Worm (Caenorhabditis elegans) whole organism, early embryonic: ENCODE data around the gene C06A12.19.

ENCODE experiments used
- B0310.2 ChIP-seq: sonication (generic microtip); optimal IDR thresholded peaks from 2 replicates; lab custom pipeline; 2016; ENCODE audit warnings: mild to moderate bottlenecking, missing genetic modification characterization, missing compliant biosample characterization
- F13C5.2 ChIP-seq: sonication (generic microtip); optimal IDR thresholded peaks from 2 replicates; lab custom pipeline; 2017; ENCODE audit warnings: mild to moderate bottlenecking, missing genetic modification characterization, inconsistent platforms, missing compliant biosample characterization
- aly-1 ChIP-seq: sonication (generic microtip); optimal IDR thresholded peaks from 2 replicates; lab custom pipeline; 2016; ENCODE audit warnings: missing genetic modification characterization, missing compliant biosample characterization
- ama-1 ChIP-seq: fragments of 150-350 bp; optimal IDR thresholded peaks from 2 replicates; lab custom pipeline; 2014
- ceh-13 ChIP-seq: fragments of 200-800 bp; sonication (Bioruptor generic); optimal IDR thresholded peaks from 2 replicates; lab custom pipeline; 2018; ENCODE audit warnings: mild to moderate bottlenecking, missing genetic modification characterization, missing compliant biosample characterization
- ceh-36 ChIP-seq: sonication (generic microtip); optimal IDR thresholded peaks from 2 replicates; lab custom pipeline; 2016; ENCODE audit warnings: missing genetic modification characterization, inconsistent platforms, missing compliant biosample characterization
- ets-7 ChIP-seq: sonication (generic microtip); optimal IDR thresholded peaks from 2 replicates; lab custom pipeline; 2016; ENCODE audit warnings: missing genotype, missing genetic modification characterization, missing compliant biosample characterization
- flt-1 ChIP-seq: fragments of 200-800 bp; sonication (Bioruptor generic); IDR thresholded peaks from 2 replicates; pipeline ENCODE4 v1.3.6; 2022; ENCODE audit warnings: missing genetic modification characterization, missing compliant biosample characterization
- hmbx-1 ChIP-seq: sonication (generic microtip); optimal IDR thresholded peaks from 2 replicates; lab custom pipeline; 2016; ENCODE audit warnings: mild to moderate bottlenecking, missing genetic modification characterization, missing compliant biosample characterization
- hmg-4 ChIP-seq: fragments of 200-800 bp; sonication (Bioruptor generic); optimal IDR thresholded peaks from 2 replicates; lab custom pipeline; 2018; ENCODE audit warnings: mild to moderate bottlenecking, missing genetic modification characterization, missing compliant biosample characterization
- hnd-1 ChIP-seq: sonication (generic microtip); optimal IDR thresholded peaks from 2 replicates; lab custom pipeline; 2016; ENCODE audit warnings: missing genetic modification characterization, missing compliant biosample characterization
- pes-1 ChIP-seq: fragments of 200-800 bp; sonication (Bioruptor generic); IDR thresholded peaks from 2 replicates; pipeline ENCODE4 v1.3.6; 2022; ENCODE audit warnings: missing genetic modification reagents, missing genetic modification characterization, missing compliant biosample characterization
- scrt-1 ChIP-seq: fragments of 200-800 bp; sonication (Bioruptor generic); IDR thresholded peaks from 2 replicates; pipeline ENCODE4 v1.3.6; 2022; ENCODE audit warnings: missing genetic modification characterization, missing compliant biosample characterization
- sea-1 ChIP-seq: fragments of 200-800 bp; sonication (Bioruptor generic); conservative IDR thresholded peaks from 2 replicates; pipeline ENCODE4 v1.3.6; 2022; ENCODE audit warnings: missing genetic modification characterization, missing compliant biosample characterization
- tbx-11 ChIP-seq: fragments of 200-800 bp; sonication (Bioruptor generic); IDR thresholded peaks from 2 replicates; pipeline ENCODE4 v1.3.6; 2022; ENCODE audit warnings: missing genetic modification characterization, missing compliant biosample characterization
- tbx-37 ChIP-seq: fragments of 200-800 bp; sonication (Bioruptor generic); conservative IDR thresholded peaks from 2 replicates; pipeline ENCODE4 v1.3.6; 2022; ENCODE audit warnings: missing genetic modification reagents, missing genetic modification characterization, missing compliant biosample characterization
- tra-4 ChIP-seq: sonication (generic microtip); optimal IDR thresholded peaks from 2 replicates; lab custom pipeline; 2017; ENCODE audit warnings: missing genetic modification characterization, missing compliant biosample characterization

The C06A12.19 gene

ce11 chrIV:17407491-17407890 is 32.4 kb downstream of the C06A12.19 start, which contains the start of gene T02D1.9:
T02D1.9 (minus strand) TSS chrIV:17407591.
- no peak for TF ChIP-seq pes-1 (GFP tag; lab: Robert Waterston, UW)
- no peak for TF ChIP-seq ceh-13 (GFP tag; lab: Kevin White, UChicago)
- no peak for TF ChIP-seq hmbx-1 (tag; lab: Kevin White, UChicago)
- no peak for TF ChIP-seq tra-4 (tag; lab: Kevin White, UChicago)
- TF ChIP-seq hnd-1 (tag; lab: Kevin White, UChicago): no peak
- TF ChIP-seq tbx-11: no peak
- no peak for TF ChIP-seq F13C5.2 (tag; lab: Kevin White, UChicago)
- no peak for TF ChIP-seq ceh-36 (tag; lab: Kevin White, UChicago)
- no peak for TF ChIP-seq ets-7 (tag; lab: Kevin White, UChicago)
- TF ChIP-seq flt-1 (GFP tag; lab: Robert Waterston, UW): no peak
- TF ChIP-seq sea-1: no peak
- TF ChIP-seq hmg-4 (GFP tag; lab: Kevin White, UChicago): no peak
- TF ChIP-seq ama-1 (lab: Kevin White, UChicago): no peak
- TF ChIP-seq scrt-1 (GFP tag; lab: Robert Waterston, UW): no peak
- TF ChIP-seq B0310.2 (tag; lab: Kevin White, UChicago): no peak
- TF ChIP-seq aly-1: no peak
- TF ChIP-seq tbx-37 (GFP tag; lab: Robert Waterston, UW): no peak

- TF ChIP-seq hnd-1 (tag; lab: Kevin White, UChicago): no peak
- TF ChIP-seq pes-1 (GFP tag; lab: Robert Waterston, UW): no peak
- TF ChIP-seq ceh-36 (tag; lab: Kevin White, UChicago): no peak
- TF ChIP-seq aly-1: no peak
- no peak for TF ChIP-seq tbx-37 (GFP tag; lab: Robert Waterston, UW)
- TF ChIP-seq scrt-1 (GFP tag; lab: Robert Waterston, UW): no peak
- no peak for TF ChIP-seq F13C5.2 (tag; lab: Kevin White, UChicago)
- no peak for TF ChIP-seq tra-4 (tag; lab: Kevin White, UChicago)
- no peak for TF ChIP-seq hmbx-1 (tag; lab: Kevin White, UChicago)
- TF ChIP-seq ets-7 (tag; lab: Kevin White, UChicago): no peak
- TF ChIP-seq ceh-13 (GFP tag; lab: Kevin White, UChicago): no peak
- TF ChIP-seq sea-1: no peak
- no peak for TF ChIP-seq hmg-4 (GFP tag; lab: Kevin White, UChicago)
- no peak for TF ChIP-seq B0310.2 (tag; lab: Kevin White, UChicago)
- no peak for TF ChIP-seq ama-1 (lab: Kevin White, UChicago)
- TF ChIP-seq flt-1 (GFP tag; lab: Robert Waterston, UW): no peak
- no peak for TF ChIP-seq tbx-11
Observed at ce11 chrIV:17407025-17407424, 32.9 kb downstream of the C06A12.19 start, which contains the start of gene T02D1.7. T02D1.7 (minus strand) TSS chrIV:17407125.

- TF ChIP-seq tbx-11: no peak
- no peak for TF ChIP-seq scrt-1 (GFP tag; lab: Robert Waterston, UW)
- TF ChIP-seq sea-1: no peak
Observed at ce11 chrIV:17406119-17406518, 33.8 kb downstream of the C06A12.19 start.

ce11 chrIV:17405530-17405929 is 34.4 kb downstream of the C06A12.19 start, which contains the start of gene pmp-4:
pmp-4 (minus strand) TSS chrIV:17405630.
- no peak for TF ChIP-seq hmg-4 (GFP tag; lab: Kevin White, UChicago)
- no peak for TF ChIP-seq F13C5.2 (tag; lab: Kevin White, UChicago)
- TF ChIP-seq aly-1: no peak
- no peak for TF ChIP-seq tbx-37 (GFP tag; lab: Robert Waterston, UW)
- TF ChIP-seq flt-1 (GFP tag; lab: Robert Waterston, UW): no peak
- no peak for TF ChIP-seq tbx-11
- no peak for TF ChIP-seq ceh-13 (GFP tag; lab: Kevin White, UChicago)
- TF ChIP-seq hmbx-1 (tag; lab: Kevin White, UChicago): no peak
- no peak for TF ChIP-seq pes-1 (GFP tag; lab: Robert Waterston, UW)
- no peak for TF ChIP-seq scrt-1 (GFP tag; lab: Robert Waterston, UW)
- TF ChIP-seq B0310.2 (tag; lab: Kevin White, UChicago): no peak
- TF ChIP-seq sea-1: no peak
- no peak for TF ChIP-seq ama-1 (lab: Kevin White, UChicago)
- TF ChIP-seq ets-7 (tag; lab: Kevin White, UChicago): no peak
- TF ChIP-seq ceh-36 (tag; lab: Kevin White, UChicago): no peak
- no peak for TF ChIP-seq hnd-1 (tag; lab: Kevin White, UChicago)

ce11 chrIV:17399455-17399854 is 40.4 kb downstream of the C06A12.19 start, which contains the start of gene T02D1.4:
T02D1.4 (plus strand) TSS chrIV:17399755.
- no peak for TF ChIP-seq tbx-37 (GFP tag; lab: Robert Waterston, UW)
- TF ChIP-seq hnd-1 (tag; lab: Kevin White, UChicago): no peak
- TF ChIP-seq ceh-13 (GFP tag; lab: Kevin White, UChicago): no peak
- no peak for TF ChIP-seq scrt-1 (GFP tag; lab: Robert Waterston, UW)
- no peak for TF ChIP-seq F13C5.2 (tag; lab: Kevin White, UChicago)
- TF ChIP-seq sea-1: no peak
- TF ChIP-seq pes-1 (GFP tag; lab: Robert Waterston, UW): no peak
- no peak for TF ChIP-seq tbx-11
- TF ChIP-seq tra-4 (tag; lab: Kevin White, UChicago): no peak
- no peak for TF ChIP-seq ets-7 (tag; lab: Kevin White, UChicago)
- no peak for TF ChIP-seq hmg-4 (GFP tag; lab: Kevin White, UChicago)
- no peak for TF ChIP-seq ama-1 (lab: Kevin White, UChicago)
- TF ChIP-seq hmbx-1 (tag; lab: Kevin White, UChicago): no peak
- no peak for TF ChIP-seq aly-1
- no peak for TF ChIP-seq ceh-36 (tag; lab: Kevin White, UChicago)
- TF ChIP-seq flt-1 (GFP tag; lab: Robert Waterston, UW): no peak
- no peak for TF ChIP-seq B0310.2 (tag; lab: Kevin White, UChicago)

- no peak for TF ChIP-seq scrt-1 (GFP tag; lab: Robert Waterston, UW)
- TF ChIP-seq B0310.2 (tag; lab: Kevin White, UChicago): no peak
- no peak for TF ChIP-seq tra-4 (tag; lab: Kevin White, UChicago)
- no peak for TF ChIP-seq aly-1
- no peak for TF ChIP-seq hmbx-1 (tag; lab: Kevin White, UChicago)
- TF ChIP-seq ceh-13 (GFP tag; lab: Kevin White, UChicago): no peak
Observed at ce11 chrIV:17395910-17396309, 44.0 kb downstream of the C06A12.19 start, which contains the start of gene sru-15. sru-15 (plus strand) TSS chrIV:17396210.
